Worm (Caenorhabditis elegans): ENCODE results near the gene C54E4.4.
A peak's percentile ranks its signal among the peaks of the same experiment; 100 is the strongest.
"Not testable (repeated sequence)": the region's sequence is repeated elsewhere in the genome, so short reads cannot be mapped to it uniquely, and the experiment has no call there.

C54E4.4 gene

ce11 chrIV:2168514-2168913 is at the start of gene C54E4.4:
Gene C54E4.4, minus strand, starts transcription at chrIV:2168614.
- TF ChIP-seq hlh-15 (tag; optimal IDR thresholded peaks at IDR 0.05): no peak
- no peak for TF ChIP-seq odd-2 (tag; optimal IDR thresholded peaks at IDR 0.05)
- no peak for TF ChIP-seq ama-1 (optimal IDR thresholded peaks at IDR 0.05)
- no peak for TF ChIP-seq unc-42 (tag; optimal IDR thresholded peaks at IDR 0.05)
- no peak for TF ChIP-seq unc-86 (tag; optimal IDR thresholded peaks at IDR 0.05)
- TF ChIP-seq ceh-22 (tag; optimal IDR thresholded peaks at IDR 0.05): no peak
- no peak for TF ChIP-seq C38D4.7 (GFP tag; optimal IDR thresholded peaks at IDR 0.05)
- no peak for TF ChIP-seq pros-1 (tag; optimal IDR thresholded peaks at IDR 0.05)
- TF ChIP-seq madf-2 (tag; optimal IDR thresholded peaks at IDR 0.05): no peak
- TF ChIP-seq ceh-18 (tag; optimal IDR thresholded peaks at IDR 0.05): no peak
- TF ChIP-seq Y22D7AL.16 (tag; optimal IDR thresholded peaks at IDR 0.05): no peak

- TF ChIP-seq K02D7.2 (tag; optimal IDR thresholded peaks at IDR 0.05): no peak
- no peak for TF ChIP-seq C08G9.2 (tag; optimal IDR thresholded peaks at IDR 0.05)
- no peak for TF ChIP-seq tbx-7 (tag; optimal IDR thresholded peaks at IDR 0.05)
- peak; percentile 9 for TF ChIP-seq ceh-2 (tag; optimal IDR thresholded peaks at IDR 0.05)
- no peak for TF ChIP-seq zip-5 (tag; optimal IDR thresholded peaks at IDR 0.05)
- no peak for TF ChIP-seq nhr-11 (tag; optimal IDR thresholded peaks at IDR 0.05)
- TF ChIP-seq ama-1 (optimal IDR thresholded peaks at IDR 0.05): no peak
- TF ChIP-seq ets-4 (tag; optimal IDR thresholded peaks at IDR 0.05): no peak
- TF ChIP-seq fax-1 (tag; optimal IDR thresholded peaks at IDR 0.05): no peak
- no peak for TF ChIP-seq ceh-24 (tag; optimal IDR thresholded peaks at IDR 0.05)
- TF ChIP-seq ceh-22 (tag; optimal IDR thresholded peaks at IDR 0.05): no peak
- TF ChIP-seq ceh-18 (tag; optimal IDR thresholded peaks at IDR 0.05): no peak
- no peak for TF ChIP-seq ttx-3 (tag; optimal IDR thresholded peaks at IDR 0.05)
- no peak for TF ChIP-seq unc-3 (GFP tag; conservative IDR thresholded peaks at IDR 0.05)
- TF ChIP-seq unc-3 (tag; optimal IDR thresholded peaks at IDR 0.05): no peak
- peak; percentile 47 for TF ChIP-seq pha-2 (tag; optimal IDR thresholded peaks at IDR 0.05)
- TF ChIP-seq K09A11.1 (tag; optimal IDR thresholded peaks at IDR 0.05; ENCODE audit: insufficient read depth): no peak
- TF ChIP-seq ceh-45 (GFP tag; IDR thresholded peaks at IDR 0.05): no peak
These were observed 48.8 kb upstream of the C54E4.4 start for ce11 chrIV:2217260-2217659.

- TF ChIP-seq ceh-2, K02D7.2, unc-42 (tag; optimal IDR thresholded peaks at IDR 0.05): not testable (repeated sequence)
These were observed 48.3 kb upstream of the C54E4.4 start, which contains the start of gene T04C4.3 for ce11 chrIV:2216756-2217155. Gene T04C4.3, minus strand, starts transcription at chrIV:2216856.

- no peak for TF ChIP-seq syd-9 (tag; optimal IDR thresholded peaks at IDR 0.05)
- no peak for TF ChIP-seq hlh-8 (tag; optimal IDR thresholded peaks at IDR 0.05)
- TF ChIP-seq ceh-6 (GFP tag; optimal IDR thresholded peaks at IDR 0.05): no peak
- no peak for TF ChIP-seq pqm-1 (tag; optimal IDR thresholded peaks at IDR 0.05)
- no peak for TF ChIP-seq F13H6.1 (tag; optimal IDR thresholded peaks at IDR 0.05)
- TF ChIP-seq pha-2 (tag; optimal IDR thresholded peaks at IDR 0.05): no peak
- TF ChIP-seq madf-2 (tag; optimal IDR thresholded peaks at IDR 0.05): no peak
- TF ChIP-seq pros-1 (tag; optimal IDR thresholded peaks at IDR 0.05): no peak
- TF ChIP-seq K02D7.2 (tag; optimal IDR thresholded peaks at IDR 0.05): no peak
- no peak for TF ChIP-seq mec-3 (tag; optimal IDR thresholded peaks at IDR 0.05; ENCODE audit: borderline replicate concordance)
- no peak for TF ChIP-seq eyg-1 (tag; optimal IDR thresholded peaks at IDR 0.05)
- TF ChIP-seq ceh-30 (tag; optimal IDR thresholded peaks at IDR 0.05): no peak
- TF ChIP-seq ahr-1 (tag; optimal IDR thresholded peaks at IDR 0.05): no peak
- no peak for TF ChIP-seq fax-1 (tag; optimal IDR thresholded peaks at IDR 0.05)
- TF ChIP-seq nhr-232 (tag; optimal IDR thresholded peaks at IDR 0.05): no peak
- no peak for TF ChIP-seq tbx-2 (tag; optimal IDR thresholded peaks at IDR 0.05)
These were observed 30.3 kb upstream of the C54E4.4 start, which contains the start of gene Y71G10AR.4 for ce11 chrIV:2198741-2199140. Gene Y71G10AR.4, plus strand, starts transcription at chrIV:2199041.

Measured in whole organism, late embryonic.